Worm (Caenorhabditis elegans): ENCODE data around the gene F40F11.3.

DNA sequence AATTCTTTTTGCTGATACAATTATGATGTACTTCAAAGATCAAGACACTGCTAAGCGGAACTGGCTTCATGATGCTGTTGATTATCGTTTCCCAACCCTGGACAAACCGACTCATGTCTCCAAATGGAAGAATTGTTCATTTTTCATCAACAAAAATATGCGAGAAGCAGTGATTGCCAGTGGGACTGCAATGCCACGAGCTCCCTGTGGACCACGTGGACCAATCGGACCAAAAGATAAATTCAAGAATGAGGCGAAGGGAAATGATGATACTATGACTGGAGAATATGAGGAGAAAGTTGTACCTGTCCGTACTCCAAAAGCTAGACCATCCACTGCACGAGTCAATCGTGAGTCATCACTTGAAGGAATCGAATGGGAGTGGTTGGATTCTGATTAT lies 7.3 kb downstream of the F40F11.3 start:
- TF ChIP-seq chd-7 (tag; optimal IDR thresholded peaks at IDR 0.05) (no peak), Y79H2A.3 (GFP tag; conservative IDR thresholded peaks at IDR 0.05) (no peak), lir-1 (GFP tag; conservative IDR thresholded peaks at IDR 0.05) (no peak)
